Fruit fly (Drosophila melanogaster): ENCODE measurements around the gene CG11779.

CG11779 gene

dm6 chr3R:19156670-19157402 lies 2.8 kb downstream of the CG11779 start, which contains the start of gene nanos (continued):
- TF ChIP-seq CG1024 (GFP tag; IDR thresholded peaks at IDR 0.05) = peak; percentile 42; the same call in 1 of the 2 replicates
- no peak for TF ChIP-seq Trl (optimal IDR thresholded peaks at IDR 0.05)
- TF ChIP-seq Trl (GFP tag; optimal IDR thresholded peaks at IDR 0.05) = peak; percentile 71
- peak; percentile 98 for TF ChIP-seq ato (GFP tag; IDR thresholded peaks at IDR 0.05; ENCODE audit: partially characterized antibody)
- TF ChIP-seq pfk (GFP tag; optimal IDR thresholded peaks at IDR 0.05) = peak; percentile 44
- peak; percentile 52 for TF ChIP-seq CG9727 (GFP tag; optimal IDR thresholded peaks at IDR 0.05)
- no peak for TF ChIP-seq CG31365 (tag; optimal IDR thresholded peaks at IDR 0.05)
- peak; percentile 75 to 77 for TF ChIP-seq dpn (GFP tag; optimal IDR thresholded peaks at IDR 0.05)
- no peak for TF ChIP-seq CG2202 (tag; optimal IDR thresholded peaks at IDR 0.05)
- no peak for TF ChIP-seq Lim3 (GFP tag; IDR thresholded peaks at IDR 0.05)
- peak; percentile 89 for TF ChIP-seq bigmax (GFP tag; optimal IDR thresholded peaks at IDR 0.05)
- TF ChIP-seq CG17359 (tag; optimal IDR thresholded peaks at IDR 0.05) = peak; percentile 31
- TF ChIP-seq psq (GFP tag; optimal IDR thresholded peaks at IDR 0.05) = no peak
- TF ChIP-seq CG6272 (GFP tag; IDR thresholded peaks at IDR 0.05) = peak; percentile 71
- TF ChIP-seq insv (GFP tag; optimal IDR thresholded peaks at IDR 0.05) = peak in 1 of 2 experiments; percentile 23
- TF ChIP-seq PHDP (tag; optimal IDR thresholded peaks at IDR 0.05) = peak; percentile 27
- TF ChIP-seq Lpt (GFP tag; optimal IDR thresholded peaks at IDR 0.05) = no peak
- TF ChIP-seq CG8359 (GFP tag; optimal IDR thresholded peaks at IDR 0.05; ENCODE audit: borderline replicate concordance) = no peak
- peak; percentile 71 for TF ChIP-seq CG16779 (GFP tag; IDR thresholded peaks at IDR 0.05)
- peak; percentile 99 for TF ChIP-seq Opbp (GFP tag; IDR thresholded peaks at IDR 0.05; ENCODE audit: partially characterized antibody)
- peak; percentile 99 for TF ChIP-seq E2f2 (GFP tag; IDR thresholded peaks at IDR 0.05)
- peak; percentile 94 for TF ChIP-seq CG15514 (GFP tag; optimal IDR thresholded peaks at IDR 0.05)
- TF ChIP-seq CG6813 (GFP tag; optimal IDR thresholded peaks at IDR 0.05) = peak; percentile 10
- TF ChIP-seq CG34224 (GFP tag; IDR thresholded peaks at IDR 0.05; ENCODE audit: partially characterized antibody) = peak; percentile 99
- peak; percentile 63 for TF ChIP-seq nmo (GFP tag; optimal IDR thresholded peaks at IDR 0.05)
- peak; percentile 15 for TF ChIP-seq Deaf1 (tag; optimal IDR thresholded peaks at IDR 0.05)
- TF ChIP-seq CG2129 (GFP tag; IDR thresholded peaks at IDR 0.05; ENCODE audit: partially characterized antibody) = peak; percentile 92
- peak; percentile 97 for TF ChIP-seq sug (tag; optimal IDR thresholded peaks at IDR 0.05)
- no peak for TF ChIP-seq odd (GFP tag; optimal IDR thresholded peaks at IDR 0.05)
- peak; percentile 95 for TF ChIP-seq Doc3 (GFP tag; IDR thresholded peaks at IDR 0.05; ENCODE audit: partially characterized antibody)
- TF ChIP-seq Bgb (GFP tag; IDR thresholded peaks at IDR 0.05; ENCODE audit: partially characterized antibody) = peak; percentile 100
- TF ChIP-seq B-H2 (GFP tag; optimal IDR thresholded peaks at IDR 0.05) = peak; percentile 82
- peak in 1 of 3 experiments; percentile 29 for TF ChIP-seq lola (GFP tag; optimal IDR thresholded peaks at IDR 0.05)
- TF ChIP-seq Adf1 (GFP tag; IDR thresholded peaks at IDR 0.05) = peak; percentile 59
- TF ChIP-seq fru (optimal IDR thresholded peaks at IDR 0.05) = no peak
- TF ChIP-seq Oaz (GFP tag; IDR thresholded peaks at IDR 0.05) = no peak
- TF ChIP-seq CG14014 (GFP tag; IDR thresholded peaks at IDR 0.05) = peak; percentile 49; the same call in 1 of the 2 replicates
- no peak for TF ChIP-seq nau (GFP tag; optimal IDR thresholded peaks at IDR 0.05)
- TF ChIP-seq lbe (GFP tag; optimal IDR thresholded peaks at IDR 0.05) = peak; percentile 13
- no peak for TF ChIP-seq gt (GFP tag; IDR thresholded peaks at IDR 0.05)
- peak; percentile 64 for TF ChIP-seq CG12391 (tag; optimal IDR thresholded peaks at IDR 0.05)
- peak; percentile 44; the same call in 1 of the 2 replicates for TF ChIP-seq Ada2b (GFP tag; IDR thresholded peaks at IDR 0.05)
- TF ChIP-seq CG7372 (GFP tag; IDR thresholded peaks at IDR 0.05) = peak; percentile 38; the same call in 1 of the 2 replicates
- peak; percentile 86 for TF ChIP-seq bcd (GFP tag; optimal IDR thresholded peaks at IDR 0.05)
- TF ChIP-seq Atf-2 (GFP tag; optimal IDR thresholded peaks at IDR 0.05) = no peak
- TF ChIP-seq CG34422 (GFP tag; IDR thresholded peaks at IDR 0.05) = peak; percentile 84
- no peak for TF ChIP-seq lov (optimal IDR thresholded peaks at IDR 0.05)
- TF ChIP-seq lov (GFP tag; IDR thresholded peaks at IDR 0.05) = 0 out of 3 replicates have a peak, but pooled peaks have one; percentile 53
- peak; percentile 98 for TF ChIP-seq sna (GFP tag; IDR thresholded peaks at IDR 0.05; ENCODE audit: partially characterized antibody)

Data from whole organism, embryonic.